Fruit fly (Drosophila melanogaster): ENCODE results near the gene Gorab.

Gene Gorab

dm6 chr3L:17383285-17383684 lies 45.4 kb downstream of the Gorab start:
- no peak for TF ChIP-seq CG17801 (GFP tag; optimal IDR thresholded peaks at IDR 0.05; ENCODE audit: partially characterized antibody)

- TF ChIP-seq CG17801 (GFP tag; optimal IDR thresholded peaks at IDR 0.05; ENCODE audit: partially characterized antibody): no peak
These were observed 46.0 kb downstream of the Gorab start, which contains the start of gene CG13728 for dm6 chr3L:17382628-17383027. Gene CG13728, minus strand, starts transcription at chr3L:17382728.

dm6 chr3L:17381990-17382389 lies 46.6 kb downstream of the Gorab start:
- no peak for TF ChIP-seq CG17801 (GFP tag; optimal IDR thresholded peaks at IDR 0.05; ENCODE audit: partially characterized antibody)

- no peak for TF ChIP-seq CG17801 (GFP tag; optimal IDR thresholded peaks at IDR 0.05; ENCODE audit: partially characterized antibody)
These were observed 49.3 kb downstream of the Gorab start, which contains the start of gene Cad74A for dm6 chr3L:17379311-17379710. Gene Cad74A, minus strand, starts transcription at chr3L:17379530.
